Fruit fly (Drosophila melanogaster) S2 (cell line): ENCODE measurements around the gene CG17377.

Source experiments
- CG8478 ChIP-seq: fragments of >200 bp; optimal IDR thresholded peaks from 2 replicates; lab custom pipeline; 2018
- CTCF ChIP-seq, 2 experiments: fragments of >200 bp; optimal IDR thresholded peaks; 2 replicates each; lab custom pipeline; 2018

Gene CG17377

dm6 chr2L:6784235-6784634, 18.4 kb downstream of the CG17377 start:
- no peak for TF ChIP-seq CTCF (optimal IDR thresholded peaks at IDR 0.05; lab: Kevin White, UChicago)
- no peak for TF ChIP-seq CG8478

DNA sequence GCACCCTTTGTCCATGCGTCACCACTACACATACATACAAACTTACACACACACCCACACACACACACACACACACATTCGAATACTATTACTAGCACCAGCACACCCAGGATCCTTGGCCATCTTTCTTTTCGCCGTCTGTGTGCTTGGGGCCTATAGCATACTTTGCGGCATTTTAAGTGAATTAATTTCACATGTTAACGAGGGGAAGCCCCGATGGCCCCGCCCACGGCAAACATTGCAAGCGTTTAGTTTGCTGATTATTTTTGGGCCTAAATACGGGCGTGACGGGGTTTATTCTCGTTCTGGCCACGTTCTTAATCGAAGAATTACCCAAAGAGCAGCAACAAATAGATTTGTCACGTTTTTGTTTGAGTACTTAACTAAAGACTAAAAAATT, 19.2 kb downstream of the CG17377 start:
- TF ChIP-seq CG8478 (no peak), CTCF (optimal IDR thresholded peaks at IDR 0.05; lab: Kevin White, UChicago) (no peak)

dm6 chr2L:6774853-6775252, 27.8 kb downstream of the CG17377 start:
- TF ChIP-seq CG8478 (no peak), CTCF (optimal IDR thresholded peaks at IDR 0.05; lab: Kevin White, UChicago) (no peak)

dm6 chr2L:6773645-6774044, 29.0 kb downstream of the CG17377 start, which contains the start of gene CG17378:
Gene CG17378, plus strand, starts transcription at chr2L:6774041.
- TF ChIP-seq CTCF (optimal IDR thresholded peaks at IDR 0.05; lab: Kevin White, UChicago) (no peak), CG8478 (no peak)

DNA sequence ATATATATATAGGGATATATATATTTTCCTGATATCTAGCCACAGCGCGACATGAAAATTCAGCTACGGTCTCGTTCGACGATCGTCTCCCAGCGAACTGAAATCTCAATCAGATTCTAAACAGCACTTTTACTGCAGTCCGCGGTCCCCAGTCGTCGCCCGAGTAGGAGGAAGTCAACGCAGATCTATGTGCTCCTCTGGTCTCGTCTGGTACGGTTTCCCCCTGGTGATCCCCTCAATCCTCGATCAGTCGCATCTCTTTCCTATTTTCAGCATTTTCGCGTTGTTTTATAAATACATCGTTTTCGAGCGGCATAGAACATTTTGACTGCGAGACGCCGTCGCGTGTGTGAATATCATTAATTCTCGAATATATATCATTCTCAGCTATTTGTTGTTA, 30.0 kb downstream of the CG17377 start, which contains the start of gene LUBEL:
LUBEL (minus strand) TSS at position 101 of the 400 bp plus-strand sequence.
- TF ChIP-seq CG8478: no peak
- no peak for TF ChIP-seq CTCF (optimal IDR thresholded peaks at IDR 0.05; lab: Kevin White, UChicago)

- TF ChIP-seq CG8478 (no peak), CTCF (optimal IDR thresholded peaks at IDR 0.05; lab: Kevin White, UChicago) (no peak)
These were observed 43.1 kb downstream of the CG17377 start, which contains the start of gene CG11322 for dm6 chr2L:6759528-6759927. Gene CG11322, minus strand, starts transcription at chr2L:6759628.
